Fruit fly (Drosophila melanogaster) whole organism, embryonic: ENCODE data around the gene CG42529.

Experiments used
- Abd-B ChIP-seq: fragments of 200-800 bp; sonication (Bioruptor generic); optimal IDR thresholded peaks from 2 replicates; lab custom pipeline; 2018; ENCODE audit warnings: missing biosample characterization, mild to moderate bottlenecking, missing genetic modification characterization, moderate library complexity
- CG14441 ChIP-seq: fragments of 200-800 bp; sonication (Bioruptor generic); IDR thresholded peaks from 2 replicates; pipeline ENCODE4 v1.3.6; 2022; ENCODE audit warnings: missing biosample characterization, missing genetic modification characterization
- CG15514 ChIP-seq: fragments of 200-800 bp; sonication (Bioruptor generic); optimal IDR thresholded peaks from 3 replicates; lab custom pipeline; 2017; ENCODE audit warnings: missing biosample characterization, missing genetic modification characterization, mild to moderate bottlenecking, moderate library complexity, missing genetic modification reagents
- CG16813 ChIP-seq: fragments of 200-800 bp; sonication (Bioruptor generic); IDR thresholded peaks from 3 replicates; pipeline ENCODE4 v1.3.6; 2022; ENCODE audit warnings: missing biosample characterization, missing genetic modification characterization; ENCODE audit not compliant: partially characterized antibody
- CG6683 ChIP-seq: fragments of 200-800 bp; sonication (Bioruptor generic); optimal IDR thresholded peaks from 2 replicates; lab custom pipeline; 2017; ENCODE audit warnings: missing biosample characterization, mild to moderate bottlenecking, missing genetic modification characterization, missing genetic modification reagents
- CG6854 ChIP-seq: fragments of 200-800 bp; sonication (Bioruptor generic); optimal IDR thresholded peaks from 3 replicates; lab custom pipeline; 2017; ENCODE audit warnings: missing biosample characterization, mild to moderate bottlenecking, missing genetic modification characterization
- CG9876 ChIP-seq: fragments of 200-800 bp; sonication (Bioruptor generic); optimal IDR thresholded peaks from 2 replicates; lab custom pipeline; 2016; ENCODE audit warnings: missing biosample characterization, missing genetic modification characterization
- NFAT ChIP-seq: fragments of 200-800 bp; sonication (Bioruptor generic); IDR thresholded peaks from 2 replicates; pipeline ENCODE4 v1.3.6; 2022; ENCODE audit warnings: missing biosample characterization, missing genetic modification characterization
- TFAM ChIP-seq: fragments of 200-800 bp; sonication (Bioruptor generic); optimal IDR thresholded peaks from 2 replicates; lab custom pipeline; 2017; ENCODE audit warnings: missing biosample characterization, missing genetic modification characterization, inconsistent platforms
- chm ChIP-seq: fragments of 200-800 bp; sonication (Bioruptor generic); IDR thresholded peaks from 2 replicates; pipeline ENCODE4 v1.3.6; 2022; ENCODE audit warnings: missing biosample characterization, missing genetic modification characterization
- ftz-f1 ChIP-seq: fragments of 200-800 bp; sonication (Bioruptor generic); optimal IDR thresholded peaks from 2 replicates; lab custom pipeline; 2016; ENCODE audit warnings: missing biosample characterization, missing genetic modification characterization
- inv ChIP-seq: fragments of 200-800 bp; sonication (Bioruptor generic); IDR thresholded peaks from 2 replicates; pipeline ENCODE4 v1.3.6; 2022; ENCODE audit warnings: missing biosample characterization, missing genetic modification characterization; ENCODE audit not compliant: partially characterized antibody

dm6 chr3L:19704869-19705268 lies 23.9 kb upstream of the CG42529 start:
- TF ChIP-seq inv (GFP tag; lab: Robert Waterston, UW) (no peak), CG15514 (GFP tag; lab: Kevin White, UChicago) (no peak), CG14441 (no peak), TFAM (no peak), chm (GFP tag; lab: Robert Waterston, UW) (no peak), NFAT (GFP tag; lab: Robert Waterston, UW) (no peak), CG6854 (GFP tag; lab: Kevin White, UChicago) (no peak), CG16813 (GFP tag; lab: Robert Waterston, UW) (no peak), Abd-B (GFP tag; lab: Kevin White, UChicago) (no peak), CG9876 (GFP tag; lab: Kevin White, UChicago) (no peak), CG6683 (GFP tag; lab: Kevin White, UChicago) (no peak), ftz-f1 (GFP tag; lab: Kevin White, UChicago) (no peak)
